Fruit fly (Drosophila melanogaster): ENCODE measurements around the gene Lrp4.

Gene Lrp4

dm6 chrX:15887247-15887616 lies 23.4 kb upstream of the Lrp4 start, which contains the start of gene tay:
Gene tay (minus strand): TSS chrX:15887311.
- TF ChIP-seq Rel (GFP tag; optimal IDR thresholded peaks at IDR 0.05), result no peak
- TF ChIP-seq Rel (tag; optimal IDR thresholded peaks at IDR 0.05), result peak; percentile 44
- TF ChIP-seq jim (GFP tag; optimal IDR thresholded peaks at IDR 0.05), result no peak
- no peak for TF ChIP-seq Mio (GFP tag; optimal IDR thresholded peaks at IDR 0.05)
- no peak for TF ChIP-seq ey (GFP tag; optimal IDR thresholded peaks at IDR 0.05)
- no peak for TF ChIP-seq dmrt93B (GFP tag; optimal IDR thresholded peaks at IDR 0.05)
- TF ChIP-seq fru (GFP tag; optimal IDR thresholded peaks at IDR 0.05), result no peak
- TF ChIP-seq pan (optimal IDR thresholded peaks at IDR 0.05), result no peak
- no peak for TF ChIP-seq dl (GFP tag; optimal IDR thresholded peaks at IDR 0.05; ENCODE audit: insufficient read depth in 1 of 2, partially characterized antibody in 2 of 2)
- no peak for TF ChIP-seq sv (GFP tag; optimal IDR thresholded peaks at IDR 0.05)
- TF ChIP-seq h (GFP tag; optimal IDR thresholded peaks at IDR 0.05), result no peak
- TF ChIP-seq Dfd (GFP tag; optimal IDR thresholded peaks at IDR 0.05), result no peak
- no peak for TF ChIP-seq br (GFP tag; optimal IDR thresholded peaks at IDR 0.05)
- TF ChIP-seq foxo (GFP tag; optimal IDR thresholded peaks at IDR 0.05), result no peak
- no peak for TF ChIP-seq sage (GFP tag; optimal IDR thresholded peaks at IDR 0.05)
- peak; percentile 15 for TF ChIP-seq rgr (GFP tag; optimal IDR thresholded peaks at IDR 0.05)
- no peak for TF ChIP-seq tai (GFP tag; optimal IDR thresholded peaks at IDR 0.05)
- TF ChIP-seq Hr83 (GFP tag; optimal IDR thresholded peaks at IDR 0.05; ENCODE audit: poor library complexity, severe bottlenecking), result peak; percentile 4
- TF ChIP-seq brk (GFP tag; optimal IDR thresholded peaks at IDR 0.05), result no peak
- peak; percentile 18 for TF ChIP-seq Myc (optimal IDR thresholded peaks at IDR 0.05)

dm6 chrX:15888763-15889162 lies 21.9 kb upstream of the Lrp4 start:
- TF ChIP-seq Mio (GFP tag; optimal IDR thresholded peaks at IDR 0.05) (no peak), ey (GFP tag; optimal IDR thresholded peaks at IDR 0.05) (no peak), woc (GFP tag; optimal IDR thresholded peaks at IDR 0.05) (no peak), jim (GFP tag; optimal IDR thresholded peaks at IDR 0.05) (no peak), sv (GFP tag; optimal IDR thresholded peaks at IDR 0.05) (no peak), Rel (GFP tag; optimal IDR thresholded peaks at IDR 0.05) (no peak), Rel (tag; optimal IDR thresholded peaks at IDR 0.05) (no peak), Vsx2 (GFP tag; optimal IDR thresholded peaks at IDR 0.05; ENCODE audit: partially characterized antibody) (no peak), dsf (GFP tag; optimal IDR thresholded peaks at IDR 0.05; ENCODE audit: borderline replicate concordance) (no peak), N (GFP tag; optimal IDR thresholded peaks at IDR 0.05) (no peak), lola (GFP tag; optimal IDR thresholded peaks at IDR 0.05) (no peak), psq (GFP tag; optimal IDR thresholded peaks at IDR 0.05) (no peak)

dm6 chrX:15889780-15890608 lies 20.7 kb upstream of the Lrp4 start, which contains the start of the genes MSBP and CG15916:
Gene MSBP (minus strand): TSS chrX:15890109.
Gene CG15916 (plus strand): TSS chrX:15890589.
- TF ChIP-seq h (GFP tag; optimal IDR thresholded peaks at IDR 0.05), result no peak
- no peak for TF ChIP-seq jim (GFP tag; optimal IDR thresholded peaks at IDR 0.05)
- no peak for TF ChIP-seq dsf (GFP tag; optimal IDR thresholded peaks at IDR 0.05; ENCODE audit: borderline replicate concordance)
- TF ChIP-seq lola (GFP tag; optimal IDR thresholded peaks at IDR 0.05), result no peak
- peak in 1 of 2 experiments; percentile 29 for TF ChIP-seq foxo (GFP tag; optimal IDR thresholded peaks at IDR 0.05)
- no peak for TF ChIP-seq Myc (optimal IDR thresholded peaks at IDR 0.05)
- TF ChIP-seq ey (GFP tag; optimal IDR thresholded peaks at IDR 0.05), result peak; percentile 1
- TF ChIP-seq CG9705 (GFP tag; optimal IDR thresholded peaks at IDR 0.05), result no peak
- no peak for TF ChIP-seq brk (GFP tag; optimal IDR thresholded peaks at IDR 0.05)
- peak; percentile 12 for TF ChIP-seq psq (GFP tag; optimal IDR thresholded peaks at IDR 0.05)
- TF ChIP-seq N (GFP tag; optimal IDR thresholded peaks at IDR 0.05), result peak; percentile 74
- peak; percentile 2 for TF ChIP-seq fru (GFP tag; optimal IDR thresholded peaks at IDR 0.05)
- no peak for TF ChIP-seq tai (GFP tag; optimal IDR thresholded peaks at IDR 0.05)
- peak; percentile 17 for TF ChIP-seq Hnf4 (GFP tag; optimal IDR thresholded peaks at IDR 0.05)
- TF ChIP-seq rgr (GFP tag; optimal IDR thresholded peaks at IDR 0.05), result peak; percentile 30
- peak; percentile 51 for TF ChIP-seq HLH106 (tag; optimal IDR thresholded peaks at IDR 0.05)
- TF ChIP-seq dl (GFP tag; optimal IDR thresholded peaks at IDR 0.05; ENCODE audit: insufficient read depth in 1 of 2, partially characterized antibody in 2 of 2), result no peak
- TF ChIP-seq woc (GFP tag; optimal IDR thresholded peaks at IDR 0.05), result peak; percentile 41
- no peak for TF ChIP-seq Abd-B (GFP tag; optimal IDR thresholded peaks at IDR 0.05)
- TF ChIP-seq Sp1 (GFP tag; optimal IDR thresholded peaks at IDR 0.05), result peak; percentile 29

Measured in whole organism, wandering third instar larva.